Fruit fly (Drosophila melanogaster): ENCODE results near the gene CG6565.

The CG6565 gene

dm6 chr2L:13373435-13374242, at the start of gene CG6565, which contains the start of gene Bdp1:
Gene CG6565, plus strand, starts transcription at chr2L:13374019.
Gene Bdp1, minus strand, starts transcription at chr2L:13373890.
- TF ChIP-seq CG8159 (tag; optimal IDR thresholded peaks at IDR 0.05): peak; percentile 96
- peak; percentile 90 for TF ChIP-seq Ets98B (GFP tag; IDR thresholded peaks at IDR 0.05)
- peak; percentile 80 for TF ChIP-seq gl (tag; optimal IDR thresholded peaks at IDR 0.05)
- TF ChIP-seq CG12605 (GFP tag; IDR thresholded peaks at IDR 0.05): peak; percentile 59
- TF ChIP-seq CG8301 (tag; optimal IDR thresholded peaks at IDR 0.05): peak; percentile 93
- peak; percentile 92 for TF ChIP-seq CG34367 (tag; optimal IDR thresholded peaks at IDR 0.05)
- TF ChIP-seq CG10348 (GFP tag; IDR thresholded peaks at IDR 0.05): peak; percentile 90
- TF ChIP-seq CG17806 (tag; optimal IDR thresholded peaks at IDR 0.05): peak; percentile 93
- TF ChIP-seq Pif1A (GFP tag; optimal IDR thresholded peaks at IDR 0.05): no peak
- TF ChIP-seq Pif1B (GFP tag; optimal IDR thresholded peaks at IDR 0.05): peak; percentile 94
- peak; percentile 90 for TF ChIP-seq rn (GFP tag; IDR thresholded peaks at IDR 0.05)
- no peak for TF ChIP-seq CG13204 (GFP tag; optimal IDR thresholded peaks at IDR 0.05)
- peak; percentile 96 for TF ChIP-seq CG15710 (tag; optimal IDR thresholded peaks at IDR 0.05)
- peak; percentile 96 for TF ChIP-seq Snoo (tag; optimal IDR thresholded peaks at IDR 0.05)
- TF ChIP-seq CG9948 (tag; optimal IDR thresholded peaks at IDR 0.05): peak; percentile 97
- TF ChIP-seq CG4496 (GFP tag; IDR thresholded peaks at IDR 0.05): peak; percentile 92
- TF ChIP-seq CG14655 (GFP tag; optimal IDR thresholded peaks at IDR 0.05): peak; percentile 97
- peak; percentile 93 for TF ChIP-seq fd96Ca (GFP tag; IDR thresholded peaks at IDR 0.05)
- TF ChIP-seq D1 (tag; optimal IDR thresholded peaks at IDR 0.05): no peak
- no peak for TF ChIP-seq EcR (GFP tag; optimal IDR thresholded peaks at IDR 0.05)
- TF ChIP-seq CG32121 (GFP tag; IDR thresholded peaks at IDR 0.05): peak; percentile 94

dm6 chr2L:13325823-13326222, 48.0 kb upstream of the CG6565 start:
- TF ChIP-seq rn (GFP tag; IDR thresholded peaks at IDR 0.05) (no peak), CG4496 (GFP tag; IDR thresholded peaks at IDR 0.05) (no peak), Ets98B (GFP tag; IDR thresholded peaks at IDR 0.05) (no peak), Pif1B (GFP tag; optimal IDR thresholded peaks at IDR 0.05) (no peak), CG8301 (tag; optimal IDR thresholded peaks at IDR 0.05) (no peak), CG15710 (tag; optimal IDR thresholded peaks at IDR 0.05) (no peak), fd96Ca (GFP tag; IDR thresholded peaks at IDR 0.05) (no peak), EcR (GFP tag; optimal IDR thresholded peaks at IDR 0.05) (no peak), CG34367 (tag; optimal IDR thresholded peaks at IDR 0.05) (no peak), CG32121 (GFP tag; IDR thresholded peaks at IDR 0.05) (no peak)

- no peak for TF ChIP-seq Pif1B (GFP tag; optimal IDR thresholded peaks at IDR 0.05)
- TF ChIP-seq CG12605 (GFP tag; IDR thresholded peaks at IDR 0.05): no peak
- TF ChIP-seq CG8159 (tag; optimal IDR thresholded peaks at IDR 0.05): no peak
- TF ChIP-seq gl (tag; optimal IDR thresholded peaks at IDR 0.05): no peak
- TF ChIP-seq fd96Ca (GFP tag; IDR thresholded peaks at IDR 0.05): no peak
- TF ChIP-seq D1 (tag; optimal IDR thresholded peaks at IDR 0.05): no peak
- TF ChIP-seq CG9948 (tag; optimal IDR thresholded peaks at IDR 0.05): no peak
- TF ChIP-seq CG13204 (GFP tag; optimal IDR thresholded peaks at IDR 0.05): no peak
- no peak for TF ChIP-seq EcR (GFP tag; optimal IDR thresholded peaks at IDR 0.05)
- no peak for TF ChIP-seq Ets98B (GFP tag; IDR thresholded peaks at IDR 0.05)
- TF ChIP-seq CG14655 (GFP tag; optimal IDR thresholded peaks at IDR 0.05): no peak
Measured at dm6 chr2L:13331021-13331420, 42.8 kb upstream of the CG6565 start, which contains the start of gene hbt. Gene hbt, minus strand, starts transcription at chr2L:13331121.

- TF ChIP-seq CG12605 (GFP tag; IDR thresholded peaks at IDR 0.05): peak; percentile 74
- TF ChIP-seq CG32121 (GFP tag; IDR thresholded peaks at IDR 0.05): no peak
- no peak for TF ChIP-seq D1 (tag; optimal IDR thresholded peaks at IDR 0.05)
- TF ChIP-seq CG10348 (GFP tag; IDR thresholded peaks at IDR 0.05): no peak
- peak; percentile 16 for TF ChIP-seq CG13204 (GFP tag; optimal IDR thresholded peaks at IDR 0.05)
- no peak for TF ChIP-seq rn (GFP tag; IDR thresholded peaks at IDR 0.05)
Measured at dm6 chr2L:13331868-13332544, 41.8 kb upstream of the CG6565 start.

- TF ChIP-seq D1 (tag; optimal IDR thresholded peaks at IDR 0.05) (peak; percentile 16), CG8159 (tag; optimal IDR thresholded peaks at IDR 0.05) (no peak)
Measured at dm6 chr2L:13332736-13333135, 41.1 kb upstream of the CG6565 start.

- no peak for TF ChIP-seq CG8159 (tag; optimal IDR thresholded peaks at IDR 0.05)
- no peak for TF ChIP-seq CG4496 (GFP tag; IDR thresholded peaks at IDR 0.05)
- TF ChIP-seq EcR (GFP tag; optimal IDR thresholded peaks at IDR 0.05): no peak
Measured at dm6 chr2L:13347473-13347872, 26.3 kb upstream of the CG6565 start, which contains the start of gene CG16826. Gene CG16826, plus strand, starts transcription at chr2L:13347773.
